Worm (Caenorhabditis elegans) whole organism, late embryonic: ENCODE measurements around the gene C04C3.6.

ENCODE experiments used
- C38D4.7 ChIP-seq: fragments of 200-800 bp; sonication (Bioruptor generic); optimal IDR thresholded peaks from 2 replicates; lab custom pipeline; 2018; ENCODE audit warnings: mild to moderate bottlenecking, missing genetic modification characterization, moderate library complexity, missing compliant biosample characterization
- F13H6.1 ChIP-seq: sonication (generic microtip); optimal IDR thresholded peaks from 2 replicates; lab custom pipeline; 2016; ENCODE audit warnings: missing genetic modification characterization, missing compliant biosample characterization
- K02D7.2 ChIP-seq: sonication (generic microtip); optimal IDR thresholded peaks from 2 replicates; lab custom pipeline; 2017; ENCODE audit warnings: mild to moderate bottlenecking, missing genetic modification characterization, missing compliant biosample characterization
- K09A11.1 ChIP-seq: sonication (generic microtip); optimal IDR thresholded peaks from 2 replicates; lab custom pipeline; 2017; ENCODE audit warnings: antibody characterized with exemption, mild to moderate bottlenecking, missing genetic modification characterization, missing compliant biosample characterization; ENCODE audit not compliant: insufficient read depth
- Y22D7AL.16 ChIP-seq: sonication (generic microtip); optimal IDR thresholded peaks from 2 replicates; lab custom pipeline; 2016; ENCODE audit warnings: missing genetic modification characterization, missing compliant biosample characterization
- ama-1 ChIP-seq: fragments of 150-350 bp; optimal IDR thresholded peaks from 2 replicates; lab custom pipeline; 2014
- ceh-19 ChIP-seq: fragments of 200-800 bp; sonication (Bioruptor generic); optimal IDR thresholded peaks from 2 replicates; lab custom pipeline; 2018; ENCODE audit warnings: mild to moderate bottlenecking, missing genetic modification characterization, missing compliant biosample characterization
- ceh-31 ChIP-seq: sonication (generic microtip); optimal IDR thresholded peaks from 2 replicates; lab custom pipeline; 2016; ENCODE audit warnings: missing genetic modification characterization, missing compliant biosample characterization
- ceh-34 ChIP-seq: sonication (generic microtip); optimal IDR thresholded peaks from 2 replicates; lab custom pipeline; 2016; ENCODE audit warnings: mild to moderate bottlenecking, missing genetic modification characterization, missing compliant biosample characterization
- ceh-48 ChIP-seq: sonication (generic microtip); optimal IDR thresholded peaks from 2 replicates; lab custom pipeline; 2016; ENCODE audit warnings: missing genetic modification characterization, inconsistent platforms, missing compliant biosample characterization
- ceh-9 ChIP-seq: sonication (generic microtip); optimal IDR thresholded peaks from 2 replicates; lab custom pipeline; 2016; ENCODE audit warnings: mild to moderate bottlenecking, missing genetic modification characterization, inconsistent platforms, missing compliant biosample characterization
- che-1 ChIP-seq: sonication (generic microtip); optimal IDR thresholded peaks from 2 replicates; lab custom pipeline; 2016; ENCODE audit warnings: mild to moderate bottlenecking, missing genetic modification characterization, missing compliant biosample characterization
- elt-2 ChIP-seq: sonication (generic microtip); optimal IDR thresholded peaks from 2 replicates; lab custom pipeline; 2016; ENCODE audit warnings: missing genetic modification reagents, missing genetic modification characterization, missing compliant biosample characterization
- eyg-1 ChIP-seq: sonication (generic microtip); optimal IDR thresholded peaks from 2 replicates; lab custom pipeline; 2016; ENCODE audit warnings: missing genotype, missing genetic modification characterization, missing compliant biosample characterization
- fkh-10 ChIP-seq: fragments of 150-350 bp; optimal IDR thresholded peaks from 2 replicates; lab custom pipeline; 2014; ENCODE audit warnings: missing biosample characterization, missing genetic modification reagents, missing genetic modification characterization
- gmeb-2 ChIP-seq: sonication (generic microtip); optimal IDR thresholded peaks from 2 replicates; lab custom pipeline; 2016; ENCODE audit warnings: missing genetic modification characterization, inconsistent platforms, missing compliant biosample characterization
- hlh-13 ChIP-seq: fragments of 200-800 bp; sonication (Bioruptor generic); optimal IDR thresholded peaks from 2 replicates; lab custom pipeline; 2018; ENCODE audit warnings: mild to moderate bottlenecking, missing genetic modification characterization, missing compliant biosample characterization
- hlh-15 ChIP-seq: sonication (generic microtip); optimal IDR thresholded peaks from 2 replicates; lab custom pipeline; 2016; ENCODE audit warnings: missing genetic modification characterization, missing compliant biosample characterization
- lim-6 ChIP-seq: sonication (generic microtip); optimal IDR thresholded peaks from 2 replicates; lab custom pipeline; 2016; ENCODE audit warnings: missing genetic modification characterization, missing compliant biosample characterization
- madf-2 ChIP-seq: sonication (generic microtip); optimal IDR thresholded peaks from 2 replicates; lab custom pipeline; 2017; ENCODE audit warnings: missing genetic modification characterization, missing compliant biosample characterization
- nfya-1 ChIP-seq: sonication (generic microtip); optimal IDR thresholded peaks from 2 replicates; lab custom pipeline; 2017; ENCODE audit warnings: missing genetic modification characterization, mild to moderate bottlenecking, missing compliant biosample characterization, antibody characterized with exemption, moderate library complexity
- nhr-11 ChIP-seq: fragments of 150-350 bp; optimal IDR thresholded peaks from 2 replicates; lab custom pipeline; 2014; ENCODE audit warnings: missing biosample characterization, missing genetic modification characterization
- nhr-232 ChIP-seq: sonication (generic microtip); optimal IDR thresholded peaks from 2 replicates; lab custom pipeline; 2016; ENCODE audit warnings: missing genetic modification characterization, missing compliant biosample characterization
- odd-2 ChIP-seq: sonication (generic microtip); optimal IDR thresholded peaks from 2 replicates; lab custom pipeline; 2017; ENCODE audit warnings: antibody characterized with exemption, mild to moderate bottlenecking, missing genetic modification characterization, missing compliant biosample characterization
- pag-3 ChIP-seq: sonication (generic microtip); optimal IDR thresholded peaks from 2 replicates; lab custom pipeline; 2016; ENCODE audit warnings: missing compliant biosample characterization, missing genetic modification characterization, borderline replicate concordance
- pha-2 ChIP-seq: sonication (generic microtip); optimal IDR thresholded peaks from 2 replicates; lab custom pipeline; 2017; ENCODE audit warnings: mild to moderate bottlenecking, missing genetic modification characterization, missing compliant biosample characterization
- pha-4 ChIP-seq: fragments of 150-350 bp; optimal IDR thresholded peaks from 2 replicates; lab custom pipeline; 2018; ENCODE audit warnings: missing biosample characterization, missing genetic modification reagents, missing genetic modification characterization
- pqm-1 ChIP-seq: sonication (generic microtip); optimal IDR thresholded peaks from 2 replicates; lab custom pipeline; 2016; ENCODE audit warnings: missing genetic modification characterization, missing compliant biosample characterization
- ref-2 ChIP-seq: sonication (generic microtip); optimal IDR thresholded peaks from 2 replicates; lab custom pipeline; 2016; ENCODE audit warnings: missing genetic modification characterization, missing compliant biosample characterization
- rnt-1 ChIP-seq: sonication (generic microtip); optimal IDR thresholded peaks from 2 replicates; lab custom pipeline; 2016; ENCODE audit warnings: missing genetic modification characterization, missing compliant biosample characterization
- sdc-2 ChIP-seq: sonication (generic microtip); optimal IDR thresholded peaks from 2 replicates; lab custom pipeline; 2016; ENCODE audit warnings: missing genotype, missing genetic modification characterization, missing compliant biosample characterization
- sox-2 ChIP-seq: fragments of 200-800 bp; sonication (Bioruptor generic); IDR thresholded peaks from 2 replicates; pipeline ENCODE4 v1.3.6; 2022; ENCODE audit warnings: missing genetic modification reagents, missing genetic modification characterization, missing compliant biosample characterization
- sox-4 ChIP-seq: sonication (generic microtip); optimal IDR thresholded peaks from 2 replicates; lab custom pipeline; 2017; ENCODE audit warnings: mild to moderate bottlenecking, missing genetic modification characterization, inconsistent platforms, missing compliant biosample characterization
- syd-9 ChIP-seq: sonication (generic microtip); optimal IDR thresholded peaks from 2 replicates; lab custom pipeline; 2016; ENCODE audit warnings: mild to moderate bottlenecking, missing genetic modification characterization, moderate library complexity, missing compliant biosample characterization
- tbx-2 ChIP-seq: sonication (generic microtip); optimal IDR thresholded peaks from 2 replicates; lab custom pipeline; 2016; ENCODE audit warnings: missing genetic modification characterization, missing compliant biosample characterization
- tbx-7 ChIP-seq: sonication (generic microtip); optimal IDR thresholded peaks from 2 replicates; lab custom pipeline; 2016; ENCODE audit warnings: missing genotype, missing genetic modification characterization, missing compliant biosample characterization
- unc-42 ChIP-seq: sonication (generic microtip); optimal IDR thresholded peaks from 2 replicates; lab custom pipeline; 2016; ENCODE audit warnings: missing genotype, missing genetic modification characterization, missing compliant biosample characterization
- unc-55 ChIP-seq: sonication (generic microtip); optimal IDR thresholded peaks from 2 replicates; lab custom pipeline; 2017; ENCODE audit warnings: missing biosample characterization, missing genetic modification reagents, missing genetic modification characterization
- unc-86 ChIP-seq: sonication (generic microtip); optimal IDR thresholded peaks from 2 replicates; lab custom pipeline; 2016; ENCODE audit warnings: missing genetic modification characterization, missing compliant biosample characterization
- zip-5 ChIP-seq: sonication (generic microtip); optimal IDR thresholded peaks from 2 replicates; lab custom pipeline; 2016; ENCODE audit warnings: missing genetic modification characterization, missing compliant biosample characterization
- ztf-16 ChIP-seq: sonication (generic microtip); optimal IDR thresholded peaks from 2 replicates; lab custom pipeline; 2017; ENCODE audit warnings: missing genetic modification characterization, missing compliant biosample characterization

Gene C04C3.6

DNA sequence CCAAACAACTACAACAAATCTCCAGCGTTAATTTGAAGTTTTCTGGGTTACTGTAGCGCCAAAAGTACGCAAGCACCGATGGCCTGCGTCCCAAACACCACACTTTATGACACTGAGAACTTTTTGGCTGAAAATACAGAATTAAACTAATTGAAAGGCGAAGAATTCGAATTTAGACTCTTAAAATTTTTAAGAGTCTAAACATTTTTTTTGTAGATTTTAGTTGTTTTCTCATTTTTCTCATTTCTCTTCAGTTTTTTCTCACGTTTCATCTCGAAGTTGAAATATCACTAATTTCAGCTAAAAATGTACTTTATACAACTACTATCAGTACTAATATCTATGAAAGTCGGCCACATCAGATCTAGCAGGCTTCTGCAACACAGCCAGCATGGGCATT, 7.0 kb downstream of the C04C3.6 start, which contains the start of gene lgc-9:
lgc-9 (plus strand) TSS at position 301 of the 400 bp plus-strand sequence.
- TF ChIP-seq nhr-11 (tag; lab: Kevin White, UChicago): no peak
- TF ChIP-seq lim-6 (tag; lab: Kevin White, UChicago): no peak
- no peak for TF ChIP-seq rnt-1 (tag; lab: Kevin White, UChicago)
- no peak for TF ChIP-seq tbx-7 (tag; lab: Kevin White, UChicago)
- TF ChIP-seq syd-9 (tag; lab: Kevin White, UChicago): no peak
- TF ChIP-seq ceh-9 (tag; lab: Kevin White, UChicago): no peak
- no peak for TF ChIP-seq fkh-10
- no peak for TF ChIP-seq unc-55 (GFP tag; lab: Kevin White, UChicago)
- TF ChIP-seq pag-3 (tag; lab: Kevin White, UChicago): no peak
- TF ChIP-seq K09A11.1 (tag; lab: Kevin White, UChicago): no peak
- TF ChIP-seq Y22D7AL.16: no peak
- no peak for TF ChIP-seq madf-2 (tag; lab: Kevin White, UChicago)
- TF ChIP-seq pqm-1 (tag; lab: Kevin White, UChicago): no peak
- no peak for TF ChIP-seq unc-86
- no peak for TF ChIP-seq sox-4 (tag; lab: Kevin White, UChicago)
- TF ChIP-seq eyg-1: no peak
- TF ChIP-seq sox-2 (GFP tag; lab: Robert Waterston, UW): no peak
- TF ChIP-seq sdc-2 (tag; lab: Kevin White, UChicago): no peak

DNA sequence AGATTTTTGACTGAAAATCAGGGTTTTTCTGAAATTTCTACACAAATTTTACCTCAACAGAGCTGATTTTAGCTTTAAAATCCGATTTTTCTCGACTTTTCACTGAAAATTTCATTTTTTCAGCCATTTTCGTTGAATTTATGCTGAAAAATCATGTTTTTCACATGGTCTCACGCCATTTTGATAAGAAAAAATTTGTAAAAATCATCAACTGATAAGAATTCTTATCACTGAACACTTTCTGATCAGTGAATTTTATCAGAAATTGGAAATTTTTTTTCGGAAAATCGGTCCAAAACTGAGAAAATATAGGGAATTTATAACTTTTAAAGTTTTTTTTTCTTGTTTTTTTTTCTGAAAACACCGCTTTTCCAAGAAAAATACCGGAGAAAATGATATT, 21.5 kb downstream of the C04C3.6 start:
- TF ChIP-seq sox-4 (tag; lab: Kevin White, UChicago): no peak
- no peak for TF ChIP-seq F13H6.1
- TF ChIP-seq fkh-10: no peak
- no peak for TF ChIP-seq nfya-1 (tag; lab: Kevin White, UChicago)
- TF ChIP-seq elt-2: peak; percentile 72

DNA sequence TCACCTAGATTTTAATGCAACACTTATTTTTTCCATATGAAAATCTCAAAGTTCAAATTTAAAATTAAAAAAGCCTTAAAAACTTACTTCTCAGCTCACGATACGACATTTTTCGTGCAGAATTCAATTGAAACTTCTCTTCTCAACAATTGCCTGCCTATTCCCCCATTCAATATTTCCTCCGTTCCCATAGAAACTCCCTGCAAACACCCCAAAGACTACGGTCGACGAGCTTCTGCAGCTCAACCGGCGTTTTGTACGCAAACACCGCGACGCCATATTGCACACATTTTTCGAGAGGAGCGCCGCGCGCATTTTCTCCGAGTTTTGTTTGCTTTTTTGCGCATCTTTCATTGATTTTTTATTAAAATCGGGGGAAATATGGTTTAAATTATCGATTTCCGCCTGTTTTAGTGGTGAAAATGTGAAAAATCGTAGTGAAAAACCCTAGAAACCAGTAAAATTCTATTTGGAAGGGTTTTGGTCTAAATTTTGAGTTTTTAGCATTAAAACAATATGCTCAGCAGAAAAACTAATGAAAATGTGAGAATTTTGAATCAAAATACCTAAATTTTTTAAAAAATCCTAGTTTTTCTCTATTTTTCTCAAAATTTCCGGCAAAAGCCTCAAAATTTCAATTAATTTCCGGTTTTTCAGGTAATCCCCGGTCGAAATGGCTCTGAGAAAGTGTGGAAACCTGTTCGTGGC, 23.2 kb downstream of the C04C3.6 start, which contains the start of the genes dyf-3 and pdhb-1:
dyf-3 (minus strand) TSS at position 217 of the 708 bp plus-strand sequence.
pdhb-1 (plus strand) TSS at position 658 of the 708 bp plus-strand sequence.
- TF ChIP-seq tbx-2 (tag; lab: Kevin White, UChicago) (peak; percentile 1), ceh-31 (peak; percentile 11), unc-42 (tag; lab: Kevin White, UChicago) (peak; percentile 5), F13H6.1 (no peak), ztf-16 (tag; lab: Kevin White, UChicago) (peak; percentile 25), nfya-1 (tag; lab: Kevin White, UChicago) (peak; percentile 46), ceh-19 (GFP tag; lab: Kevin White, UChicago) (peak; percentile 5), gmeb-2 (tag; lab: Kevin White, UChicago) (peak; percentile 6), ceh-34 (tag; lab: Kevin White, UChicago) (peak; percentile 2), pha-4 (tag; lab: Kevin White, UChicago) (no peak), nhr-232 (tag; lab: Kevin White, UChicago) (no peak), Y22D7AL.16 (peak; percentile 11), ceh-48 (tag; lab: Kevin White, UChicago) (peak; percentile 18)

DNA sequence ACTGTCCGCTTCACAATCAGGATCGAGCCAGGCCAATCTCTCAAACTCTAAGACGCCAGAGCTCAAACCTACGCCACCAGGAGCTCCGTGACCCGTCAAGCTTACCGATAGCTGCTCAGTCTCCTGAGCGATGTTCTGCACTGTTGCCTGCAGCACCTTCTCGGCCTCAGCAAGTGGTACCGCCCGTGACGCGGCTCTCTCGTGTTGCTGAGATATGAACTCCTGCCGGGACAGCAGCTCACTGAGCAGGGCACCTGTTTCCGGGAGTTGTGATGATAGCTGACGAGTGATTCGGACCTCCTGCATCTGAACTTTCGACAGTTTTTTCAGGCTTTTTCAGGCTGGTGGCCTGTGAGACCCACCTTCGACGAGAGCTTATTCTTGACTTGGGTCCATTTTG, 24.3 kb downstream of the C04C3.6 start:
- TF ChIP-seq Y22D7AL.16: no peak
- no peak for TF ChIP-seq pha-2 (tag; lab: Kevin White, UChicago)
- TF ChIP-seq ref-2: no peak
- TF ChIP-seq rnt-1 (tag; lab: Kevin White, UChicago): no peak
- TF ChIP-seq hlh-15: no peak
- TF ChIP-seq zip-5 (tag; lab: Kevin White, UChicago): no peak
- TF ChIP-seq F13H6.1: no peak
- no peak for TF ChIP-seq hlh-13 (GFP tag; lab: Kevin White, UChicago)
- TF ChIP-seq odd-2 (tag; lab: Kevin White, UChicago): no peak
- TF ChIP-seq C38D4.7 (GFP tag; lab: Kevin White, UChicago): no peak
- no peak for TF ChIP-seq che-1 (tag; lab: Kevin White, UChicago)
- no peak for TF ChIP-seq pha-4 (tag; lab: Kevin White, UChicago)
- no peak for TF ChIP-seq K02D7.2 (tag; lab: Kevin White, UChicago)
- TF ChIP-seq ama-1 (lab: Kevin White, UChicago): no peak
